Worm (Caenorhabditis elegans) whole organism, L3 larva: ENCODE measurements around the gene Y51A2B.16.

Source experiments
- aly-2 ChIP-seq: fragments of 150-350 bp; optimal IDR thresholded peaks from 2 replicates; lab custom pipeline; 2014; ENCODE audit warnings: missing biosample characterization, missing genetic modification characterization
- daf-12 ChIP-seq: fragments of 150-350 bp; optimal IDR thresholded peaks from 2 replicates; lab custom pipeline; 2014; ENCODE audit warnings: missing biosample characterization, missing genetic modification reagents, missing genetic modification characterization
- elt-2 ChIP-seq: sonication (generic microtip); optimal IDR thresholded peaks from 2 replicates; lab custom pipeline; 2016; ENCODE audit warnings: missing genetic modification reagents, mild to moderate bottlenecking, missing genetic modification characterization, missing compliant biosample characterization
- mdl-1 ChIP-seq: fragments of 150-350 bp; optimal IDR thresholded peaks from 2 replicates; lab custom pipeline; 2014; ENCODE audit warnings: missing biosample characterization, missing genetic modification characterization
- nhr-11 ChIP-seq: fragments of 150-350 bp; optimal IDR thresholded peaks from 2 replicates; lab custom pipeline; 2014; ENCODE audit warnings: missing biosample characterization, missing genetic modification characterization
- nhr-28 ChIP-seq: fragments of 150-350 bp; optimal IDR thresholded peaks from 2 replicates; lab custom pipeline; 2014; ENCODE audit warnings: missing biosample characterization, missing genetic modification characterization
- nhr-77 ChIP-seq: fragments of 150-350 bp; optimal IDR thresholded peaks from 2 replicates; lab custom pipeline; 2014; ENCODE audit warnings: missing biosample characterization, missing genetic modification characterization
- tbx-2 ChIP-seq: sonication (generic microtip); optimal IDR thresholded peaks from 2 replicates; lab custom pipeline; 2016; ENCODE audit warnings: mild to moderate bottlenecking, missing genetic modification characterization, missing compliant biosample characterization
- ztf-4 ChIP-seq: fragments of 150-350 bp; optimal IDR thresholded peaks from 2 replicates; lab custom pipeline; 2014; ENCODE audit warnings: missing biosample characterization, missing genetic modification characterization

DNA sequence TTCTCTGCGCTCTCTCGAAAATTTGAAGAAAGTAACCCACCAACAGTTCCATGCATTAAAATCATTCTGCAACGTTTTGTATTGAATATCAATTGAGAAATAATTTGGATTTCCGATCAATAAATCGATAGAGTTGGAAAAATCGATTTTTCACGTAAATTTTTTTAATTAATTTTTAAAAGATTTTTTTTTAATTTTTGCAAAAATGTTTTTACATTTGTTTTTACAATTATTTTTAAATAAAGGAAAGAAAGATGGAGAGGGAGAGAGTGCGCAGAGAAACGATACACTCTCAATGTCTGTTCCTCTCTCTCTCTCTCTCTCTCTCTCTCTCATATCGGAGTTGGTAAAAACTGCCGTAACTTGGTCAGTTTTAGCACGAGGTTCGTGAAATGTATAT, 27.8 kb upstream of the Y51A2B.16 start, which contains the start of gene ZK262.19:
- no peak for TF ChIP-seq nhr-11
- no peak for TF ChIP-seq mdl-1 (tag; lab: Kevin White, UChicago)
- TF ChIP-seq nhr-28 (tag; lab: Kevin White, UChicago): no peak
- no peak for TF ChIP-seq daf-12
- TF ChIP-seq aly-2 (tag; lab: Kevin White, UChicago): no peak
- no peak for TF ChIP-seq elt-2 (tag; lab: Kevin White, UChicago)
- no peak for TF ChIP-seq ztf-4 (tag; lab: Kevin White, UChicago)
- TF ChIP-seq nhr-77: no peak
- TF ChIP-seq tbx-2 (tag; lab: Kevin White, UChicago): no peak
